Fruit fly (Drosophila melanogaster): ENCODE results near the gene HisCl1.

DNA sequence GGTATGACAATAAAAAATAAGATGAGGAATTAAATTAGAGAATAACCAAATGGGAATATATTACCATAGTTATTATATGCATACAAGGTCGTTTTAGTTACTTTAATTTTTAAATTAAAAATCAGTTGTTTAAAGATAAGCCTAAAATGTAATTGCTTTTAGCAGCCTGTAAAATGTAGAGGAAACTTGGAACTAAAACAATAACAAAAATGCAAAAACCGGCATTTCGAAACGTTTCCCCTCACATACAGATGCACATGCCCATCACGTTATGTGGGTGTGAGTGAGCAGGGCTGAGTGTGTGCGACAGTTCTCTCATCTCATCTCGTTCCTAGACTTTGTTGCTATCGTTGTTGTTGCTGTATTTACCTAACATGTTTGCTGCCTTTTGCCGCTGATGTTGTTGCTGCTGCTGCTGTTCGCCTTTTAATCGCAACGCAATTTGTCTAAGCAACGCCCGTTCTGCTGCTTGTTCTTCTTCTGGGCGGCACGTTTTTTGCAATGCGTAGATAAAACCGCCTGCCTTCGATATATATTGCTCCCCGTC, 27.7 kb upstream of the HisCl1 start:
- TF ChIP-seq CG3919 (GFP tag; optimal IDR thresholded peaks at IDR 0.05), result no peak
- TF ChIP-seq fd59A (GFP tag; optimal IDR thresholded peaks at IDR 0.05), result no peak
- TF ChIP-seq Gug (GFP tag; IDR thresholded peaks at IDR 0.05), result no peak
- no peak for TF ChIP-seq CG4318 (GFP tag; optimal IDR thresholded peaks at IDR 0.05)
- TF ChIP-seq CG8319 (GFP tag; optimal IDR thresholded peaks at IDR 0.05), result no peak
- no peak for TF ChIP-seq Eip93F (GFP tag; optimal IDR thresholded peaks at IDR 0.05)
- TF ChIP-seq cyc (GFP tag; optimal IDR thresholded peaks at IDR 0.05), result no peak
- TF ChIP-seq Blimp-1 (GFP tag; optimal IDR thresholded peaks at IDR 0.05), result no peak
- TF ChIP-seq CG16779 (tag; optimal IDR thresholded peaks at IDR 0.05), result no peak
- TF ChIP-seq CG1621 (tag; optimal IDR thresholded peaks at IDR 0.05), result no peak
- no peak for TF ChIP-seq CG6276 (GFP tag; optimal IDR thresholded peaks at IDR 0.05)
- TF ChIP-seq achi (GFP tag; optimal IDR thresholded peaks at IDR 0.05), result no peak
- TF ChIP-seq CG11762 (GFP tag; optimal IDR thresholded peaks at IDR 0.05; ENCODE audit: insufficient read depth), result no peak

Measured in whole organism, prepupa.